Fruit fly (Drosophila melanogaster): ENCODE results near the gene Sec61gamma.

Gene Sec61gamma

DNA sequence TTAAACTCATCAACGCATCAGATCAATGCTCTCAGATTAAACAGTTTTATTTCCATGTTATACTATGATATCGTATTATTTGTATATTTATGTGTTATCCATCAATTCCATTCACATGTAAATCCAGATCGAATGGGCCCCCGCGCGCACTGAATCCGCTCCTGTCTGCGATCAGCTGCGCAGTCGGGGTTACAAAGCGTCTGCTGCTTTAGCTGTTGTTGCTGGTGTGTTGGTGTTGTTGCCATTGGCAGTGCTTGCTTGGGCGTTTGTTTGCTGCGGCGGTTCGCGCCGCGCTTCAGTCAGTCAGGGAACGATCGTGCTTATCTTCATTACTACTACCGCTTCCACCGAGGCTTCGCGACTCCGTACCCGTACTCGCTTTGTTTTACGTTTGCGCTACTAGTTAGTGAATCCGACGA is 23.9 kb downstream of the Sec61gamma start, which contains the start of gene Zw (continued):
- TF ChIP-seq CG13775 (GFP tag; optimal IDR thresholded peaks at IDR 0.05) (no peak), CG8281 (tag; optimal IDR thresholded peaks at IDR 0.05) (no peak), slou (GFP tag; optimal IDR thresholded peaks at IDR 0.05) (no peak), seq (GFP tag; IDR thresholded peaks at IDR 0.05) (peak; percentile 33; the same call in 1 of the 2 replicates), pita (GFP tag; optimal IDR thresholded peaks at IDR 0.05) (no peak), salm (tag; optimal IDR thresholded peaks at IDR 0.05) (no peak), nerfin-2 (GFP tag; IDR thresholded peaks at IDR 0.05; ENCODE audit: partially characterized antibody) (no peak), sqz (GFP tag; optimal IDR thresholded peaks at IDR 0.05) (peak; percentile 5), Tbp (GFP tag; optimal IDR thresholded peaks at IDR 0.05) (no peak), Bteb2 (GFP tag; optimal IDR thresholded peaks at IDR 0.05) (no peak), CG3407 (GFP tag; optimal IDR thresholded peaks at IDR 0.05) (no peak), CG16813 (GFP tag; IDR thresholded peaks at IDR 0.05; ENCODE audit: partially characterized antibody) (peak; percentile 70), Dp (GFP tag; optimal IDR thresholded peaks at IDR 0.05) (no peak), CG1832 (GFP tag; optimal IDR thresholded peaks at IDR 0.05) (no peak), CG14860 (GFP tag; IDR thresholded peaks at IDR 0.05; ENCODE audit: partially characterized antibody) (no peak), tgo (GFP tag; IDR thresholded peaks at IDR 0.05) (peak; percentile 67), Adf1 (GFP tag; IDR thresholded peaks at IDR 0.05) (peak; percentile 83), Side (GFP tag; optimal IDR thresholded peaks at IDR 0.05) (peak; percentile 24), knrl (GFP tag; IDR thresholded peaks at IDR 0.05; ENCODE audit: partially characterized antibody) (peak; percentile 46; the same call in 2 of the 3 replicates), CG7271 (tag; optimal IDR thresholded peaks at IDR 0.05) (no peak), Dad (GFP tag; optimal IDR thresholded peaks at IDR 0.05) (no peak), Atf3 (GFP tag; optimal IDR thresholded peaks at IDR 0.05) (peak; percentile 6), Drgx (GFP tag; IDR thresholded peaks at IDR 0.05) (peak; percentile 52), CG34422 (GFP tag; IDR thresholded peaks at IDR 0.05) (peak; percentile 72; the same call in 2 of the 3 replicates), Mes4 (GFP tag; optimal IDR thresholded peaks at IDR 0.05) (peak; percentile 19), lmd (GFP tag; IDR thresholded peaks at IDR 0.05) (peak; percentile 47; the same call in 1 of the 2 replicates), Ravus (GFP tag; IDR thresholded peaks at IDR 0.05) (no peak), Oli (tag; optimal IDR thresholded peaks at IDR 0.05) (peak; percentile 33), Abd-B (GFP tag; optimal IDR thresholded peaks at IDR 0.05) (no peak), unpg (GFP tag; optimal IDR thresholded peaks at IDR 0.05) (peak; percentile 29), D19B (GFP tag; optimal IDR thresholded peaks at IDR 0.05) (peak; percentile 30), CG6813 (GFP tag; optimal IDR thresholded peaks at IDR 0.05) (no peak), dysf (GFP tag; IDR thresholded peaks at IDR 0.05) (peak; percentile 72), CG6175 (GFP tag; IDR thresholded peaks at IDR 0.05) (peak; percentile 89), MBD-R2 (GFP tag; IDR thresholded peaks at IDR 0.05) (peak; percentile 38; the same call in 1 of the 2 replicates), CG6254 (GFP tag; optimal IDR thresholded peaks at IDR 0.05) (no peak), PHDP (tag; optimal IDR thresholded peaks at IDR 0.05) (peak; percentile 19), caup (GFP tag; optimal IDR thresholded peaks at IDR 0.05; ENCODE audit: severe bottlenecking) (peak; percentile 9), gcm2 (GFP tag; optimal IDR thresholded peaks at IDR 0.05) (no peak), CG13287 (GFP tag; IDR thresholded peaks at IDR 0.05; ENCODE audit: partially characterized antibody) (peak; percentile 27; the same call in 1 of the 2 replicates), Hmx (GFP tag; optimal IDR thresholded peaks at IDR 0.05) (no peak), CG8388 (GFP tag; optimal IDR thresholded peaks at IDR 0.05) (no peak), Ets65A (GFP tag) (peak; percentile 80), NC2β (GFP tag; optimal IDR thresholded peaks at IDR 0.05) (no peak), Ptx1 (GFP tag; IDR thresholded peaks at IDR 0.05) (peak; percentile 73), CG14441 (GFP tag; IDR thresholded peaks at IDR 0.05) (peak; percentile 40; the same call in 1 of the 2 replicates), insv (GFP tag; optimal IDR thresholded peaks at IDR 0.05) (no peak), C15 (GFP tag; IDR thresholded peaks at IDR 0.05) (no peak), CG15601 (tag; optimal IDR thresholded peaks at IDR 0.05) (no peak), CG9609 (GFP tag; optimal IDR thresholded peaks at IDR 0.05) (peak; percentile 46), Sry-β (GFP tag; optimal IDR thresholded peaks at IDR 0.05) (no peak)

Data from whole organism, embryonic.